Fruit fly (Drosophila melanogaster): Measurements from ENCODE around the gene dtn.

DNA sequence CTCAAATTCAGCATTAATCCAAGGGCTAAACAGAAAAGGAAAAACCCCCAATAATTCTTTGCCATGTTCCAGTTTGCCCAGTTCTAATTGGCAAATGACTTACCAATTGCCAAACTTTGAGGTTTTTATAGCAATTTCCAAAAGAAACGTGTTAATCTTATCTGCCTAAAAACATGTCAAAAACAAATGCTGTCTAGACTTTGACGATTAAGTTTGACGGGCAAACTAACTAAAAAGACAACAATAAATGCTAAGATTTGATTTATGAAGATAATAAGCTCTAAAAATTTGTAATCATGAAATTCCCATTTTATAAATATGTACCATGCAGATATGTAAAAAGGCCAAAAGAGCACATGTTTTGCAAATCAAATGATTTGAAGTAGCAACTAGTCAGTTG is 26.9 kb upstream of the dtn start, which contains the start of gene CG32751:
- no peak for TF ChIP-seq fd96Ca (GFP tag; IDR thresholded peaks at IDR 0.05)
- TF ChIP-seq Pif1A (GFP tag; optimal IDR thresholded peaks at IDR 0.05) = no peak
- no peak for TF ChIP-seq CG8301 (tag; optimal IDR thresholded peaks at IDR 0.05)
- no peak for TF ChIP-seq CG17806 (tag; optimal IDR thresholded peaks at IDR 0.05)
- TF ChIP-seq EcR (GFP tag; optimal IDR thresholded peaks at IDR 0.05) = no peak
- no peak for TF ChIP-seq CG9948 (tag; optimal IDR thresholded peaks at IDR 0.05)
- no peak for TF ChIP-seq rn (GFP tag; IDR thresholded peaks at IDR 0.05)
- TF ChIP-seq Ets98B (GFP tag; IDR thresholded peaks at IDR 0.05) = no peak
- TF ChIP-seq Snoo (tag; optimal IDR thresholded peaks at IDR 0.05) = no peak

All from whole organism, pupa.